Worm (Caenorhabditis elegans) whole organism, early embryonic: ENCODE measurements around the gene Y57E12B.11.

Experiments
- B0310.2 ChIP-seq: sonication (generic microtip); optimal IDR thresholded peaks from 2 replicates; lab custom pipeline; 2016; ENCODE audit warnings: mild to moderate bottlenecking, missing genetic modification characterization, missing compliant biosample characterization
- F13C5.2 ChIP-seq: sonication (generic microtip); optimal IDR thresholded peaks from 2 replicates; lab custom pipeline; 2017; ENCODE audit warnings: mild to moderate bottlenecking, missing genetic modification characterization, inconsistent platforms, missing compliant biosample characterization
- aly-1 ChIP-seq: sonication (generic microtip); optimal IDR thresholded peaks from 2 replicates; lab custom pipeline; 2016; ENCODE audit warnings: missing genetic modification characterization, missing compliant biosample characterization
- ama-1 ChIP-seq: fragments of 150-350 bp; optimal IDR thresholded peaks from 2 replicates; lab custom pipeline; 2014
- ceh-13 ChIP-seq: fragments of 200-800 bp; sonication (Bioruptor generic); optimal IDR thresholded peaks from 2 replicates; lab custom pipeline; 2018; ENCODE audit warnings: mild to moderate bottlenecking, missing genetic modification characterization, missing compliant biosample characterization
- ceh-36 ChIP-seq: sonication (generic microtip); optimal IDR thresholded peaks from 2 replicates; lab custom pipeline; 2016; ENCODE audit warnings: missing genetic modification characterization, inconsistent platforms, missing compliant biosample characterization
- ets-7 ChIP-seq: sonication (generic microtip); optimal IDR thresholded peaks from 2 replicates; lab custom pipeline; 2016; ENCODE audit warnings: missing genotype, missing genetic modification characterization, missing compliant biosample characterization
- flt-1 ChIP-seq: fragments of 200-800 bp; sonication (Bioruptor generic); IDR thresholded peaks from 2 replicates; pipeline ENCODE4 v1.3.6; 2022; ENCODE audit warnings: missing genetic modification characterization, missing compliant biosample characterization
- hmbx-1 ChIP-seq: sonication (generic microtip); optimal IDR thresholded peaks from 2 replicates; lab custom pipeline; 2016; ENCODE audit warnings: mild to moderate bottlenecking, missing genetic modification characterization, missing compliant biosample characterization
- hmg-4 ChIP-seq: fragments of 200-800 bp; sonication (Bioruptor generic); optimal IDR thresholded peaks from 2 replicates; lab custom pipeline; 2018; ENCODE audit warnings: mild to moderate bottlenecking, missing genetic modification characterization, missing compliant biosample characterization
- hnd-1 ChIP-seq: sonication (generic microtip); optimal IDR thresholded peaks from 2 replicates; lab custom pipeline; 2016; ENCODE audit warnings: missing genetic modification characterization, missing compliant biosample characterization
- pes-1 ChIP-seq: fragments of 200-800 bp; sonication (Bioruptor generic); IDR thresholded peaks from 2 replicates; pipeline ENCODE4 v1.3.6; 2022; ENCODE audit warnings: missing genetic modification reagents, missing genetic modification characterization, missing compliant biosample characterization
- scrt-1 ChIP-seq: fragments of 200-800 bp; sonication (Bioruptor generic); IDR thresholded peaks from 2 replicates; pipeline ENCODE4 v1.3.6; 2022; ENCODE audit warnings: missing genetic modification characterization, missing compliant biosample characterization
- sea-1 ChIP-seq: fragments of 200-800 bp; sonication (Bioruptor generic); conservative IDR thresholded peaks from 2 replicates; pipeline ENCODE4 v1.3.6; 2022; ENCODE audit warnings: missing genetic modification characterization, missing compliant biosample characterization
- tbx-11 ChIP-seq: fragments of 200-800 bp; sonication (Bioruptor generic); IDR thresholded peaks from 2 replicates; pipeline ENCODE4 v1.3.6; 2022; ENCODE audit warnings: missing genetic modification characterization, missing compliant biosample characterization
- tbx-37 ChIP-seq: fragments of 200-800 bp; sonication (Bioruptor generic); conservative IDR thresholded peaks from 2 replicates; pipeline ENCODE4 v1.3.6; 2022; ENCODE audit warnings: missing genetic modification reagents, missing genetic modification characterization, missing compliant biosample characterization
- tra-4 ChIP-seq: sonication (generic microtip); optimal IDR thresholded peaks from 2 replicates; lab custom pipeline; 2017; ENCODE audit warnings: missing genetic modification characterization, missing compliant biosample characterization

Gene Y57E12B.11

DNA sequence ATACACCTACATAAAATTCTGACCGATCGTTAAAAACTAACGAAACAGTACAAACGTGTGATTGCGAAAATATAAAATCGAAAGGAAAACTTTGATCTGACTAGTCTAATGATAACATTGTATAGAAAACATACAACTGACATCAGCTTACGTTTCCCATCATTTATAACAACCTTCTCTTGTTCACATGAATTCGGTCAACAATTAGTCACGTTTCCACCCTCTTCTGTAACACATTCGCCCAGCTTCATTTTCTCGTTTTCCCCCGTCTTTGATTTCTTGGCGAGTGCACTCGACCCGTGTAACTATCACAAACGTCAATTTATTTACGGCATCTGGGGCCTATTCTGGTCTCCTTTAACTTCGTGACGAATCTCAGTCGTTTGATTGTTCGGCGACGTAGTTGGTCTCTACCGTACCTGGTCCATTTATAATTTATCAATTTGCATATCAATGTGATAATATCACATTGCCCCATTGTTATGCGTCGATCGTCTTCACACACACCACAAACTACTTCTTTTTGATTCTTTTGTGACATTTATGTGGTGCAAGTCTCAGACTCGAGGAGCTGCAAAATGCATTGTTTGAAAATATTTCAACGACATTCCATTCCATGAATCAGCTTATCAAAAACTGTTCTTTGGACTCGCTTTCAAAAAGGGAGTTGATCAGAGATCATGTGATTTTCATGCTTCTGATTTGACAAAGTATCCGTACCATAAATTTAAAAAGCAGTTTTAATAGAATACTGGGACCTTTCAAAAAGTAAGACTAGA lies 48.7 kb downstream of the Y57E12B.11 start:
- TF ChIP-seq scrt-1 (GFP tag; lab: Robert Waterston, UW) (no peak), F13C5.2 (tag; lab: Kevin White, UChicago) (no peak), B0310.2 (tag; lab: Kevin White, UChicago) (no peak), sea-1 (GFP tag; lab: Robert Waterston, UW) (no peak), tbx-37 (no peak), ceh-36 (tag; lab: Kevin White, UChicago) (no peak), aly-1 (tag; lab: Kevin White, UChicago) (no peak), hnd-1 (tag; lab: Kevin White, UChicago) (no peak), hmg-4 (GFP tag; lab: Kevin White, UChicago) (no peak), ama-1 (lab: Kevin White, UChicago) (no peak), hmbx-1 (tag; lab: Kevin White, UChicago) (no peak), flt-1 (no peak), tra-4 (tag; lab: Kevin White, UChicago) (no peak), ets-7 (no peak), pes-1 (GFP tag; lab: Robert Waterston, UW) (no peak), tbx-11 (GFP tag; lab: Robert Waterston, UW) (no peak)

DNA sequence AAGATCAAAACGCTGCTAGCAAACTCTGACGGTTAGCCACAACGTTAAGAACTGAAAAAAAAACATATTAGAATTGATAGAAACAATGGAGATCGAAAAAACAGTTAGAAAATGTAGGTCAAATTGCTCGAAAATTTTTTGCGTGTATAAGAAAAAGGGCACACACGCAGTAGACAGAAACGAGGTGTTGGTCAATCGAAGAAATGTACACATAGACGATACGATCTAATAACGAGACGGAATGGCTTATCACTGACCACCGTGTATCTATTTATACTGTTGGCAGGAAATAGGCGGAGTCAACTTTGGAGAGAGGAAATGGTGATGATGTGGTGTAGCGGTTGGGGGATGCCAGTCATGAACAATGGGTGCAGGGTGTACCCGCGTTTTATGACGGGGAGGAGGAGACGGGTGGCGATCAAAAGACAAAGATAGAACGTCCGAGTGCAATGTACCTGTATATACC lies 49.5 kb downstream of the Y57E12B.11 start, which contains the start of gene odc-1:
Gene odc-1 (minus strand): TSS at position 51 of the 466 bp plus-strand sequence.
- TF ChIP-seq flt-1 (no peak), tra-4 (tag; lab: Kevin White, UChicago) (no peak), ceh-13 (no peak), hmbx-1 (tag; lab: Kevin White, UChicago) (no peak), ets-7 (no peak), F13C5.2 (tag; lab: Kevin White, UChicago) (no peak), ceh-36 (tag; lab: Kevin White, UChicago) (no peak), aly-1 (tag; lab: Kevin White, UChicago) (no peak), sea-1 (GFP tag; lab: Robert Waterston, UW) (no peak), scrt-1 (GFP tag; lab: Robert Waterston, UW) (no peak)
